Fruit fly (Drosophila melanogaster): ENCODE results near the gene CG13857.

DNA sequence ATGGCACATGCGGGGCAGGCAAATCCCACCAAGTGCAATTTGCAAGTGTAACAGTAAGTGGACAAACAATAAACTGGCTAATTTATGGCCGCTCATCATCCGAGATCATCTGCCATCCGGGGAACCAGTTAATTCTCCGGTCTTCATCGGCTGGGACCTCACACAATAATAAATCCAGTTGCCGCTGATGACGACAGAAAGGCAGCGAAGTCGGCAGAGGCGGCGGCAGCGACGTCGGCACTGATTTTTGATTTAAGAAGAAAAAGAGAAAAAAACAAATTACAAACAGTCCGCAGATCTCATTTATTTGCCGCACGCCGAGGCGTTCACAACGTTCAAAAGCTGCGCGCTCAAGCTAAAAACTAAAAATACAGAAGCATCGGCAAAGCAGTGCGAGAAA lies 8.5 kb upstream of the CG13857 start, which contains the start of gene CG13856:
- no peak for TF ChIP-seq Usf (GFP tag; optimal IDR thresholded peaks at IDR 0.05)
- TF ChIP-seq otp (GFP tag; IDR thresholded peaks at IDR 0.05), result no peak
- TF ChIP-seq oc (tag; optimal IDR thresholded peaks at IDR 0.05), result no peak
- no peak for TF ChIP-seq CG32767 (GFP tag; IDR thresholded peaks at IDR 0.05)
- TF ChIP-seq Scr (GFP tag; IDR thresholded peaks at IDR 0.05; ENCODE audit: partially characterized antibody), result no peak
- TF ChIP-seq CG2120 (GFP tag; optimal IDR thresholded peaks at IDR 0.05), result no peak
- TF ChIP-seq slou (GFP tag; optimal IDR thresholded peaks at IDR 0.05), result no peak
